Fruit fly (Drosophila melanogaster) whole organism, embryonic: ENCODE data around the gene alpha-Est3.

Experiments used
- ATbp ChIP-seq: fragments of 200-800 bp; sonication (Bioruptor generic); optimal IDR thresholded peaks from 2 replicates; lab custom pipeline; 2017; ENCODE audit warnings: missing biosample characterization, mild to moderate bottlenecking, missing genetic modification characterization, missing genetic modification reagents
- Adf1 ChIP-seq: fragments of 200-800 bp; sonication (Bioruptor generic); IDR thresholded peaks from 2 replicates; pipeline ENCODE4 v1.3.6; 2022; ENCODE audit warnings: missing biosample characterization, missing genetic modification characterization
- Aef1 ChIP-seq: fragments of 200-800 bp; sonication (Bioruptor generic); IDR thresholded peaks from 3 replicates; pipeline ENCODE4 v1.3.6; 2022; ENCODE audit warnings: missing biosample characterization, missing genetic modification characterization
- BEAF-32 ChIP-seq: fragments of 200-800 bp; sonication (Bioruptor generic); optimal IDR thresholded peaks from 3 replicates; lab custom pipeline; 2017; ENCODE audit warnings: missing biosample characterization, missing genetic modification characterization, mild to moderate bottlenecking, moderate library complexity, missing genetic modification reagents
- Bteb2 ChIP-seq: fragments of 200-800 bp; sonication (Bioruptor generic); optimal IDR thresholded peaks from 2 replicates; lab custom pipeline; 2016; ENCODE audit warnings: missing biosample characterization, missing genetic modification characterization
- CG1024 ChIP-seq: fragments of 200-800 bp; sonication (Bioruptor generic); IDR thresholded peaks from 2 replicates; pipeline ENCODE4 v1.3.6; 2022; ENCODE audit warnings: missing biosample characterization, missing genetic modification characterization
- CG10979 ChIP-seq: fragments of 200-800 bp; sonication (Bioruptor generic); optimal IDR thresholded peaks from 2 replicates; lab custom pipeline; 2018; ENCODE audit warnings: missing biosample characterization, mild to moderate bottlenecking, missing genetic modification characterization, moderate library complexity
- CG11093 ChIP-seq: fragments of 200-800 bp; sonication (Bioruptor generic); IDR thresholded peaks from 3 replicates; pipeline ENCODE4 v1.3.6; 2022; ENCODE audit warnings: missing biosample characterization, missing genetic modification characterization
- CG12071 ChIP-seq: fragments of 200-800 bp; sonication (Bioruptor generic); optimal IDR thresholded peaks from 3 replicates; lab custom pipeline; 2018; ENCODE audit warnings: missing biosample characterization, mild to moderate bottlenecking, missing genetic modification characterization
- CG12769 ChIP-seq: fragments of 200-800 bp; sonication (Bioruptor generic); optimal IDR thresholded peaks from 2 replicates; lab custom pipeline; 2019; ENCODE audit warnings: missing biosample characterization, mild to moderate bottlenecking, missing genetic modification characterization, moderate library complexity
- CG14441 ChIP-seq: fragments of 200-800 bp; sonication (Bioruptor generic); IDR thresholded peaks from 2 replicates; pipeline ENCODE4 v1.3.6; 2022; ENCODE audit warnings: missing biosample characterization, missing genetic modification characterization
- CG14710 ChIP-seq: fragments of 200-800 bp; sonication (Bioruptor generic); optimal IDR thresholded peaks from 3 replicates; lab custom pipeline; 2019; ENCODE audit warnings: missing biosample characterization, mild to moderate bottlenecking, missing genetic modification characterization, moderate library complexity
- CG15479 ChIP-seq: fragments of 200-800 bp; sonication (Bioruptor generic); optimal IDR thresholded peaks from 3 replicates; lab custom pipeline; 2019; ENCODE audit warnings: missing biosample characterization, mild to moderate bottlenecking, missing genetic modification characterization, moderate library complexity
- CG15601 ChIP-seq: fragments of 200-800 bp; sonication (Bioruptor generic); optimal IDR thresholded peaks from 3 replicates; lab custom pipeline; 2019; ENCODE audit warnings: missing biosample characterization, mild to moderate bottlenecking, missing genetic modification characterization, moderate library complexity
- CG17186 ChIP-seq: fragments of 200-800 bp; sonication (Bioruptor generic); optimal IDR thresholded peaks from 3 replicates; lab custom pipeline; 2017; ENCODE audit warnings: missing biosample characterization, missing genetic modification reagents, missing genetic modification characterization
- CG31388 ChIP-seq: fragments of 200-800 bp; sonication (Bioruptor generic); optimal IDR thresholded peaks from 2 replicates; lab custom pipeline; 2016; ENCODE audit warnings: missing biosample characterization, missing genetic modification characterization
- CG33213 ChIP-seq: fragments of 200-800 bp; sonication (Bioruptor generic); optimal IDR thresholded peaks from 3 replicates; lab custom pipeline; 2016; ENCODE audit warnings: missing biosample characterization, missing genetic modification characterization
- CG6654 ChIP-seq: fragments of 200-800 bp; sonication (Bioruptor generic); optimal IDR thresholded peaks from 2 replicates; lab custom pipeline; 2017; ENCODE audit warnings: missing biosample characterization, mild to moderate bottlenecking, missing genetic modification characterization
- CG8388 ChIP-seq: fragments of 200-800 bp; sonication (Bioruptor generic); optimal IDR thresholded peaks from 2 replicates; lab custom pipeline; 2019; ENCODE audit warnings: missing biosample characterization, mild to moderate bottlenecking, missing genetic modification characterization, moderate library complexity
- CG8944 ChIP-seq: fragments of 200-800 bp; sonication (Bioruptor generic); optimal IDR thresholded peaks from 3 replicates; lab custom pipeline; 2016; ENCODE audit warnings: missing biosample characterization, missing genetic modification characterization
- CTCF ChIP-seq: fragments of 200-800 bp; sonication (Bioruptor generic); optimal IDR thresholded peaks from 2 replicates; lab custom pipeline; 2017; ENCODE audit warnings: missing biosample characterization, mild to moderate bottlenecking, missing genetic modification characterization, moderate library complexity
- D ChIP-seq, 2 experiments: fragments of 200-800 bp in 1 of 2; fragments of >200 bp in 1 of 2; sonication (Bioruptor generic) in 1 of 2; optimal IDR thresholded peaks; 2 replicates in 1 of 2; 3 replicates in 1 of 2; lab custom pipeline; 2017; ENCODE audit warnings: mild to moderate bottlenecking in 1 of 2, missing biosample characterization in 1 of 2, missing genetic modification characterization in 1 of 2, missing genetic modification reagents in 1 of 2
- Dad ChIP-seq: fragments of 200-800 bp; sonication (Bioruptor generic); optimal IDR thresholded peaks from 3 replicates; lab custom pipeline; 2016; ENCODE audit warnings: missing biosample characterization, missing genetic modification characterization
- Dll ChIP-seq: fragments of 200-800 bp; sonication (Bioruptor generic); IDR thresholded peaks from 4 replicates; pipeline ENCODE4 v1.3.6; 2022; ENCODE audit warnings: missing biosample characterization, missing genetic modification characterization; ENCODE audit not compliant: partially characterized antibody
- Gug ChIP-seq: fragments of 200-800 bp; sonication (Bioruptor generic); IDR thresholded peaks from 4 replicates; pipeline ENCODE4 v1.3.6; 2022; ENCODE audit warnings: missing biosample characterization, missing genetic modification characterization
- H15 ChIP-seq: fragments of 200-800 bp; sonication (Bioruptor generic); IDR thresholded peaks from 3 replicates; pipeline ENCODE4 v1.3.6; 2022; ENCODE audit warnings: missing biosample characterization, missing genetic modification characterization
- H2.0 ChIP-seq: fragments of 200-800 bp; sonication (Bioruptor generic); IDR thresholded peaks from 2 replicates; pipeline ENCODE4 v1.3.6; 2022; ENCODE audit warnings: missing biosample characterization, missing genetic modification characterization
- Hmx ChIP-seq: fragments of 200-800 bp; sonication (Bioruptor generic); optimal IDR thresholded peaks from 2 replicates; lab custom pipeline; 2016; ENCODE audit warnings: missing biosample characterization, missing genetic modification characterization
- Hr3 ChIP-seq: fragments of 200-800 bp; sonication (Bioruptor generic); optimal IDR thresholded peaks from 3 replicates; lab custom pipeline; 2016; ENCODE audit warnings: missing biosample characterization, missing genetic modification characterization
- MESR4 ChIP-seq: fragments of 200-800 bp; sonication (Bioruptor generic); optimal IDR thresholded peaks from 2 replicates; lab custom pipeline; 2018; ENCODE audit warnings: missing biosample characterization, mild to moderate bottlenecking, missing genetic modification characterization, moderate library complexity
- Mes4 ChIP-seq: fragments of 200-800 bp; sonication (Bioruptor generic); optimal IDR thresholded peaks from 2 replicates; lab custom pipeline; 2016; ENCODE audit warnings: missing biosample characterization, missing genetic modification characterization
- Myb ChIP-seq: fragments of 200-800 bp; sonication (Bioruptor generic); optimal IDR thresholded peaks from 2 replicates; lab custom pipeline; 2016; ENCODE audit warnings: missing biosample characterization, missing genetic modification characterization
- PHDP ChIP-seq: fragments of 200-800 bp; sonication (Bioruptor generic); optimal IDR thresholded peaks from 3 replicates; lab custom pipeline; 2018; ENCODE audit warnings: missing biosample characterization, mild to moderate bottlenecking, missing genetic modification characterization, moderate library complexity
- Poxn ChIP-seq: fragments of 200-800 bp; sonication (Bioruptor generic); IDR thresholded peaks from 2 replicates; pipeline ENCODE4 v1.3.6; 2022; ENCODE audit warnings: missing biosample characterization, missing genetic modification characterization
- Sox100B ChIP-seq: fragments of 200-800 bp; sonication (Bioruptor generic); optimal IDR thresholded peaks from 3 replicates; lab custom pipeline; 2018; ENCODE audit warnings: missing biosample characterization, mild to moderate bottlenecking, missing genetic modification characterization
- Trl ChIP-seq, 3 experiments: fragments of >200 bp in 2 of 3; fragments of 200-800 bp in 1 of 3; sonication (Bioruptor generic) in 1 of 3; optimal IDR thresholded peaks; 2 replicates in 1 of 3; 3 replicates in 2 of 3; lab custom pipeline; 2016 to 2017; ENCODE audit warnings: missing biosample characterization in 1 of 3, missing genetic modification characterization in 1 of 3
- Xrp1 ChIP-seq: fragments of 200-800 bp; sonication (Bioruptor generic); IDR thresholded peaks from 2 replicates; pipeline ENCODE4 v1.3.6; 2022; ENCODE audit warnings: missing biosample characterization, missing genetic modification characterization
- aop ChIP-seq: fragments of 200-800 bp; sonication (Bioruptor generic); IDR thresholded peaks from 2 replicates; pipeline ENCODE4 v1.3.6; 2022; ENCODE audit warnings: missing biosample characterization, missing genetic modification characterization
- bowl ChIP-seq: fragments of 200-800 bp; sonication (Bioruptor generic); IDR thresholded peaks from 2 replicates; pipeline ENCODE4 v1.3.6; 2022; ENCODE audit warnings: missing biosample characterization, missing genetic modification characterization
- dan ChIP-seq: fragments of 200-800 bp; sonication (Bioruptor generic); IDR thresholded peaks from 2 replicates; pipeline ENCODE4 v1.3.6; 2022; ENCODE audit warnings: missing biosample characterization, missing genetic modification characterization
- ewg ChIP-seq: fragments of 200-800 bp; sonication (Bioruptor generic); optimal IDR thresholded peaks from 3 replicates; lab custom pipeline; 2017; ENCODE audit warnings: mild to moderate bottlenecking, missing biosample characterization, missing genetic modification reagents, missing genetic modification characterization
- fu2 ChIP-seq: fragments of 200-800 bp; sonication (Bioruptor generic); optimal IDR thresholded peaks from 2 replicates; lab custom pipeline; 2016; ENCODE audit warnings: missing biosample characterization, missing genetic modification characterization
- h ChIP-seq: fragments of >200 bp; optimal IDR thresholded peaks from 2 replicates; lab custom pipeline; 2017
- lab ChIP-seq: fragments of 200-800 bp; sonication (Bioruptor generic); optimal IDR thresholded peaks from 3 replicates; lab custom pipeline; 2017; ENCODE audit warnings: missing biosample characterization, missing genetic modification characterization, mild to moderate bottlenecking, moderate library complexity, missing genetic modification reagents
- lmd ChIP-seq: fragments of 200-800 bp; sonication (Bioruptor generic); IDR thresholded peaks from 2 replicates; pipeline ENCODE4 v1.3.6; 2022; ENCODE audit warnings: missing biosample characterization, missing genetic modification characterization
- nerfin-2 ChIP-seq: fragments of 200-800 bp; sonication (Bioruptor generic); IDR thresholded peaks from 2 replicates; pipeline ENCODE4 v1.3.6; 2022; ENCODE audit warnings: missing biosample characterization, missing genetic modification characterization; ENCODE audit not compliant: partially characterized antibody
- nmo ChIP-seq: fragments of 200-800 bp; sonication (Bioruptor generic); optimal IDR thresholded peaks from 2 replicates; lab custom pipeline; 2018; ENCODE audit warnings: missing biosample characterization, mild to moderate bottlenecking, missing genetic modification characterization, moderate library complexity
- sc ChIP-seq, 3 experiments: fragments of >200 bp in 2 of 3; fragments of 200-800 bp in 1 of 3; sonication (Bioruptor generic) in 1 of 3; optimal IDR thresholded peaks; 2 replicates in 2 of 3; 3 replicates in 1 of 3; lab custom pipeline; 2017; ENCODE audit warnings: mild to moderate bottlenecking in 1 of 3, missing biosample characterization in 1 of 3, missing genetic modification characterization in 1 of 3, missing genetic modification reagents in 1 of 3
- sr ChIP-seq: fragments of 200-800 bp; sonication (Bioruptor generic); IDR thresholded peaks from 3 replicates; pipeline ENCODE4 v1.3.6; 2022; ENCODE audit warnings: missing biosample characterization, missing genetic modification characterization
- tx ChIP-seq: fragments of 200-800 bp; sonication (Bioruptor generic); optimal IDR thresholded peaks from 2 replicates; lab custom pipeline; 2016; ENCODE audit warnings: missing biosample characterization, missing genetic modification characterization
- wdn ChIP-seq: fragments of 200-800 bp; sonication (Bioruptor generic); IDR thresholded peaks from 2 replicates; pipeline ENCODE4 v1.3.6; 2022; ENCODE audit warnings: missing biosample characterization, missing genetic modification characterization

alpha-Est3 gene

DNA sequence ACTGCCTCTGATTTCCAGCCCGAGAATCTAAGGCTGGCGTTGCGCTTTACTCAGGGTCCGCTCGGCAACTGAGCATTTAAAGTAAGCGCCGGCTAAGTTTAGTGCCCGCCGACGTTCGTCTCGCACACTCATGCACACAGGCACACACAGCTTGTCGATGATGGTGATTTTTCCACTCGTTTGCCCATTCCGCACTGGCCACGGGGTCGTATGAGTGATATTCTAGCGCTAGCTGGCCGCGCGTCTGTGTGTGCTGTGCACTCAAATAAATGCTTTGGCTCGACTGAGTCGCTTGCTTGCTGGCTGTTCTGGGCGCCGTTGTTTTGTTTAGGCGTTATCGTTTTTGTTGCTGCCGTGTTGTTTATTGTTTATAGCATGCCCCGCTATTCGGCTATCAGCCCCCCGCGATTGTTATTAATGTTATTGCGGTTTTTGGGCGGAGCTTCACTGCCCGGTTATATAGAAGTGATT lies 25.8 kb downstream of the alpha-Est3 start, which contains the start of gene alpha-Est8 (continued):
- TF ChIP-seq fu2 (GFP tag; lab: Kevin White, UChicago), result no peak
- TF ChIP-seq Trl (optimal IDR thresholded peaks at IDR 0.05; lab: Kevin White, UChicago), result no peak
- no peak for TF ChIP-seq Trl (GFP tag; optimal IDR thresholded peaks at IDR 0.05; lab: Kevin White, UChicago)
- no peak for TF ChIP-seq lmd (GFP tag; lab: Robert Waterston, UW)
- TF ChIP-seq CG1024 (GFP tag; lab: Robert Waterston, UW), result no peak
- TF ChIP-seq sr (GFP tag; lab: Robert Waterston, UW), result no peak
- no peak for TF ChIP-seq Xrp1 (GFP tag; lab: Robert Waterston, UW)
- TF ChIP-seq CG11093 (GFP tag; lab: Robert Waterston, UW), result no peak
- TF ChIP-seq sc (optimal IDR thresholded peaks at IDR 0.05; lab: Kevin White, UChicago), result no peak
- no peak for TF ChIP-seq sc (GFP tag; optimal IDR thresholded peaks at IDR 0.05; lab: Kevin White, UChicago)
- TF ChIP-seq CG15479 (GFP tag; lab: Kevin White, UChicago), result no peak
- no peak for TF ChIP-seq Hmx (GFP tag; lab: Kevin White, UChicago)
- no peak for TF ChIP-seq H15 (GFP tag; lab: Robert Waterston, UW)
- no peak for TF ChIP-seq CG14710 (tag; lab: Kevin White, UChicago)
- TF ChIP-seq ATbp (GFP tag; lab: Kevin White, UChicago), result no peak
- no peak for TF ChIP-seq tx (GFP tag; lab: Kevin White, UChicago)
- no peak for TF ChIP-seq CG6654
- TF ChIP-seq BEAF-32 (GFP tag; lab: Kevin White, UChicago), result no peak
- peak; percentile 39 for TF ChIP-seq Aef1 (GFP tag; lab: Robert Waterston, UW)
- no peak for TF ChIP-seq Poxn (GFP tag; lab: Robert Waterston, UW)
- no peak for TF ChIP-seq Dad (GFP tag; lab: Kevin White, UChicago)
- TF ChIP-seq Mes4 (GFP tag; lab: Kevin White, UChicago), result no peak
- no peak for TF ChIP-seq CG8944 (GFP tag; lab: Kevin White, UChicago)
- no peak for TF ChIP-seq wdn
- no peak for TF ChIP-seq CG10979
- no peak for TF ChIP-seq MESR4 (GFP tag; lab: Kevin White, UChicago)
- peak; percentile 63; the same call in 1 of the 2 replicates for TF ChIP-seq Adf1 (GFP tag; lab: Robert Waterston, UW)
- no peak for TF ChIP-seq CG8388
- 0 out of 2 replicates have a peak, but pooled peaks have one; percentile 16 for TF ChIP-seq nerfin-2 (GFP tag; lab: Robert Waterston, UW)
- TF ChIP-seq D (optimal IDR thresholded peaks at IDR 0.05; lab: Kevin White, UChicago), result no peak
- TF ChIP-seq D (GFP tag; optimal IDR thresholded peaks at IDR 0.05; lab: Kevin White, UChicago), result no peak
- no peak for TF ChIP-seq nmo (GFP tag; lab: Kevin White, UChicago)
- no peak for TF ChIP-seq CG33213 (GFP tag; lab: Kevin White, UChicago)
- TF ChIP-seq Hr3, result no peak
- TF ChIP-seq lab (GFP tag; lab: Kevin White, UChicago), result peak; percentile 52
- TF ChIP-seq CG12071 (GFP tag; lab: Kevin White, UChicago), result no peak
- TF ChIP-seq CG17186 (GFP tag; lab: Kevin White, UChicago), result no peak
- no peak for TF ChIP-seq dan (GFP tag; lab: Robert Waterston, UW)
- no peak for TF ChIP-seq Bteb2 (GFP tag; lab: Kevin White, UChicago)
- no peak for TF ChIP-seq CG12769 (tag; lab: Kevin White, UChicago)
- TF ChIP-seq Gug (GFP tag; lab: Robert Waterston, UW), result no peak
- no peak for TF ChIP-seq bowl
- TF ChIP-seq CG15601, result no peak
- peak; percentile 26 for TF ChIP-seq PHDP (tag; lab: Kevin White, UChicago)
- TF ChIP-seq CG14441 (GFP tag; lab: Robert Waterston, UW), result no peak
- no peak for TF ChIP-seq CTCF (GFP tag; lab: Kevin White, UChicago)
- TF ChIP-seq aop, result no peak
- no peak for TF ChIP-seq ewg (GFP tag; lab: Kevin White, UChicago)
- TF ChIP-seq h, result no peak
- no peak for TF ChIP-seq Myb (GFP tag; lab: Kevin White, UChicago)
- TF ChIP-seq CG31388, result no peak
- TF ChIP-seq Sox100B (GFP tag; lab: Kevin White, UChicago), result no peak
- no peak for TF ChIP-seq H2.0 (GFP tag; lab: Robert Waterston, UW)
- no peak for TF ChIP-seq Dll
